Worm (Caenorhabditis elegans) whole organism, L1 larva: ENCODE data around the gene acdh-9.

ENCODE experiments used
- C16A3.4 ChIP-seq: fragments of 150-350 bp; optimal IDR thresholded peaks from 2 replicates; lab custom pipeline; 2014; ENCODE audit warnings: missing biosample characterization, missing genetic modification characterization
- lin-39 ChIP-seq: fragments of 150-350 bp; optimal IDR thresholded peaks from 2 replicates; lab custom pipeline; 2014; ENCODE audit warnings: missing biosample characterization, missing genetic modification reagents, missing genetic modification characterization

- TF ChIP-seq C16A3.4 (tag; lab: Kevin White, UChicago) (no peak), lin-39 (tag; lab: Kevin White, UChicago) (no peak)
Observed at ce11 chrII:812917-813316, 35.5 kb downstream of the acdh-9 start, which contains the start of gene F46F5.5.
